Fruit fly (Drosophila melanogaster): ENCODE results near the gene Cyp4ac1.

Gene Cyp4ac1

DNA sequence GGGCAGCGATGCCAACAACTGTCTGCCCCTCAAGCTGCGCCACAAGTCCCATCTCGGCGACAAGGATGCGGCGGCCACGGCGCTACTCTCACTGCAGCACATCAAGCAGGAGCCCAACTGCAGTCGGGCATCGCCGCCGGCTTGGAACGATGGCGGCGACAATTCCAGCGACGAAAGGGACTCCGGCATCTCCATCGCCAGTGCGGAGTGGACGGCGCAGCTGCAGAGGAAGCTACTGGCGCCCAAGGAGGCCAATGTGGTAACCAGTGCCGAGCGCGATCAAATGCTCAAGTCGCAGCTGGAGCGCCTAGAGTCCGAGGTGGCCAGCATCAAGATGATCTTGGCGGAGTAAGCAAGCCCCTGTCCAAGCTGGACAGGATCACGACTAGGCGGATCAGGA lies 45.6 kb downstream of the Cyp4ac1 start:
- TF ChIP-seq CTCF (optimal IDR thresholded peaks at IDR 0.05): no peak
- TF ChIP-seq CG8478 (optimal IDR thresholded peaks at IDR 0.05): no peak

DNA sequence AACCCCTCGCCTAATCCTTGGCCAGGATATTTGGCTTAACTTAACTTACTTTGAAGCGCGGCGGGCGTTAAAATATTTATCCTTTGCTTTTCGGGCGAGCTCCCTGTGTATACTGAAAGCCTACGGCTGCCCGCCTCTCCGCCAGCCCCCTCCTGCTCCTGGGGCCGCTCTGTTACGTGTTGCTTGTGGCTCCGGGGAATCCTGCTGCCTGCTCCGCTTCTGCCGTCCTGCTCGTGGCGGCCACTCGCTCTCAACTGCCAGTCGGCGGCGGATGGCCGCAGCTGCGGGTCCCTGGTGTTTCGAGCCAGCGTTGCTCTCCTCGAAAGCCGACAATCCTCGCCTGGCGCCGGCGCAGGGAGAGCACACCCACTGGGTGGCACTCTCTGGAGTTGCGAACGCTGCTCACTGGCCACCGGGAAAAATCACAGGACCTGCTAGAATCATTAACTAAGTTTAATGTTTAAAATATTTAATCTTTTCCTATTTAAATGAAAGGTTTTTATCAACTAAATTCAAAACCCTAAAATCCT lies 50.9 kb downstream of the Cyp4ac1 start, which contains the start of gene CG14024:
TSS of gene CG14024 (minus strand) at position 266 of the 530 bp plus-strand sequence.
- TF ChIP-seq CTCF (optimal IDR thresholded peaks at IDR 0.05) (no peak), CG8478 (optimal IDR thresholded peaks at IDR 0.05) (no peak)
